Comparison of ENCODE assay signal across 1 fruit fly cellular context in the genomic region with DNA sequence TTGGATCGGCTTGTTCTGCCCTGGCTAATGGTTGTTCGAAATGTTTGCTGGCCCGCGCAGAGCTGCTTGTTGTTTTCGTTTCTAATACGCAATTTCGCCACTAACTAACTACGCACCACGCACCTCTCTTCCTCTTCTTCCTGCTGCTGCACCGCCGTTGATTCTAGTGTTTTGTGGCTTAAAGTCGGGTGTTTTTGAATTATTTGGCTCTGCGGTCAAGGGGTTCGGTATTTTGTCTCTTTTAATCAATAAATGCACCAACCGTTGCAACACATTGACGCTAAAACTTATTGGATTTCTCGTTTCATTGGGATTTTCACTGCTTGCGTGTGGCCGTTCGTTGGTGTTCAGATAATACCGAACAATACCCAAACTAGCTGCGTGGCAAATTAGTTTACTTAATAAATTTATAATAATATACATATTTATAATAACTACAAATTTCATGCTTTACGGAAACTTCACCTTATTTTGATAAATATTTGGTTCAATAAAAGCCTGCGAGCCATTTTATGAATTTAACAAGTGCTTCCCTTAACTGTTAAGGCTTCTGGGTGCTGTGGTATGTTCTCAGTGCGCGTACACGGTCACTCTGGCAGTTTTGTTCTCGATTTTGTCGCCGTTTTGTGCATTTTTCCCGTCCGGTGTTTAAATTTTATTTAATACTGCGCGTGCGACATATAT.
TF ChIP-seq lines count a peak whose summit lies in the region.

A gene (minus strand): TSS at position 351 of the 684 bp plus-strand sequence.
A gene (plus strand): TSS at position 571 of the 684 bp plus-strand sequence.

TF ChIP-seq in whole organism, embryonic, 481 proteins besides CTCF, POLR2A, EP300 and RAD21 (continued from another document):
- TF ChIP-seq vfl (GFP tag; optimal IDR thresholded peaks at IDR 0.05; lab: Kevin White, UChicago) (no peak), CG12299 (tag; optimal IDR thresholded peaks at IDR 0.05; lab: Kevin White, UChicago) (peak; percentile 23), Elba2 (GFP tag; optimal IDR thresholded peaks at IDR 0.05; lab: Kevin White, UChicago) (peak; percentile 53), Dp (GFP tag; optimal IDR thresholded peaks at IDR 0.05; lab: Kevin White, UChicago) (peak; percentile 19), CG13123 (GFP tag; optimal IDR thresholded peaks at IDR 0.05; lab: Kevin White, UChicago) (no peak), vvl (GFP tag; IDR thresholded peaks at IDR 0.05; lab: Robert Waterston, UW) (no peak), gce (GFP tag; IDR thresholded peaks at IDR 0.05; lab: Robert Waterston, UW) (no peak), caup (GFP tag; optimal IDR thresholded peaks at IDR 0.05; lab: Kevin White, UChicago; ENCODE audit: severe bottlenecking) (no peak), chm (GFP tag; IDR thresholded peaks at IDR 0.05; lab: Robert Waterston, UW) (no peak), Sox100B (GFP tag; optimal IDR thresholded peaks at IDR 0.05; lab: Kevin White, UChicago) (peak; percentile 30), sim (GFP tag; IDR thresholded peaks at IDR 0.05; lab: Robert Waterston, UW) (no peak), vnd (GFP tag; IDR thresholded peaks at IDR 0.05; lab: Robert Waterston, UW; ENCODE audit: partially characterized antibody) (no peak), CG15479 (GFP tag; optimal IDR thresholded peaks at IDR 0.05; lab: Kevin White, UChicago) (peak; percentile 32), pzg (GFP tag; optimal IDR thresholded peaks at IDR 0.05; lab: Kevin White, UChicago) (peak; percentile 52), shn (GFP tag; optimal IDR thresholded peaks at IDR 0.05; lab: Kevin White, UChicago) (no peak), kni (GFP tag; optimal IDR thresholded peaks at IDR 0.05; lab: Kevin White, UChicago) (no peak), CG10366 (GFP tag; IDR thresholded peaks at IDR 0.05; lab: Robert Waterston, UW) (no peak), ranshi (GFP tag; IDR thresholded peaks at IDR 0.05; lab: Robert Waterston, UW) (no peak), ftz-f1 (GFP tag; optimal IDR thresholded peaks at IDR 0.05; lab: Kevin White, UChicago) (no peak), psq (GFP tag; optimal IDR thresholded peaks at IDR 0.05; lab: Kevin White, UChicago) (no peak), CG13894 (tag; optimal IDR thresholded peaks at IDR 0.05; lab: Kevin White, UChicago) (no peak), CG3726 (GFP tag; IDR thresholded peaks at IDR 0.05; lab: Robert Waterston, UW) (no peak), CG7963 (GFP tag; IDR thresholded peaks at IDR 0.05; lab: Robert Waterston, UW; ENCODE audit: partially characterized antibody) (no peak), CG4730 (GFP tag; IDR thresholded peaks at IDR 0.05; lab: Robert Waterston, UW) (no peak), HmgD (GFP tag; optimal IDR thresholded peaks at IDR 0.05; lab: Kevin White, UChicago) (no peak), CG11398 (GFP tag; optimal IDR thresholded peaks at IDR 0.05; lab: Kevin White, UChicago) (no peak), Sry-δ (GFP tag; optimal IDR thresholded peaks at IDR 0.05; lab: Kevin White, UChicago) (no peak), sob (GFP tag; IDR thresholded peaks at IDR 0.05; lab: Robert Waterston, UW) (no peak), CG17568 (GFP tag; optimal IDR thresholded peaks at IDR 0.05; lab: Kevin White, UChicago) (no peak), Fer3 (tag; optimal IDR thresholded peaks at IDR 0.05; lab: Kevin White, UChicago) (peak; percentile 17), Deaf1 (tag; optimal IDR thresholded peaks at IDR 0.05; lab: Kevin White, UChicago) (no peak), CG8089 (GFP tag; optimal IDR thresholded peaks at IDR 0.05; lab: Kevin White, UChicago) (no peak), nerfin-1 (tag; optimal IDR thresholded peaks at IDR 0.05; lab: Kevin White, UChicago) (peak; percentile 2), CG11247 (GFP tag; IDR thresholded peaks at IDR 0.05; lab: Robert Waterston, UW) (no peak), MBD-R2 (GFP tag; IDR thresholded peaks at IDR 0.05; lab: Robert Waterston, UW) (peak; percentile 36; the same call in 1 of the 2 replicates), CG12769 (tag; optimal IDR thresholded peaks at IDR 0.05; lab: Kevin White, UChicago) (no peak), CG7745 (tag; optimal IDR thresholded peaks at IDR 0.05; lab: Kevin White, UChicago) (no peak), z (GFP tag; IDR thresholded peaks at IDR 0.05; lab: Robert Waterston, UW) (no peak), CG33557 (GFP tag; optimal IDR thresholded peaks at IDR 0.05; lab: Kevin White, UChicago) (peak; percentile 16), CG17802 (tag; optimal IDR thresholded peaks at IDR 0.05; lab: Kevin White, UChicago) (no peak), BtbVII (GFP tag; optimal IDR thresholded peaks at IDR 0.05; lab: Kevin White, UChicago) (peak; percentile 29), ash1 (GFP tag; optimal IDR thresholded peaks at IDR 0.05; lab: Kevin White, UChicago) (no peak), CG12659 (GFP tag; optimal IDR thresholded peaks at IDR 0.05; lab: Kevin White, UChicago) (peak; percentile 63), CG13424 (tag; optimal IDR thresholded peaks at IDR 0.05; lab: Kevin White, UChicago) (peak; percentile 18), zfh1 (GFP tag; IDR thresholded peaks at IDR 0.05; lab: Robert Waterston, UW) (0 out of 3 replicates have a peak, but pooled peaks have one; percentile 5), ATbp (GFP tag; optimal IDR thresholded peaks at IDR 0.05; lab: Kevin White, UChicago) (no peak), toy (GFP tag; IDR thresholded peaks at IDR 0.05; lab: Robert Waterston, UW) (no peak), sc (optimal IDR thresholded peaks at IDR 0.05; lab: Kevin White, UChicago) (no peak), sc (GFP tag; optimal IDR thresholded peaks at IDR 0.05; lab: Kevin White, UChicago) (no peak), tgo (GFP tag; IDR thresholded peaks at IDR 0.05; lab: Robert Waterston, UW) (no peak), TFAM (GFP tag; optimal IDR thresholded peaks at IDR 0.05; lab: Kevin White, UChicago) (no peak), crol (GFP tag; IDR thresholded peaks at IDR 0.05; lab: Robert Waterston, UW) (no peak), fd102C (GFP tag; optimal IDR thresholded peaks at IDR 0.05; lab: Kevin White, UChicago) (no peak), Blimp-1 (GFP tag; optimal IDR thresholded peaks at IDR 0.05; lab: Kevin White, UChicago) (no peak), gro (GFP tag; optimal IDR thresholded peaks at IDR 0.05; lab: Kevin White, UChicago) (no peak), phol (tag; optimal IDR thresholded peaks at IDR 0.05; lab: Kevin White, UChicago) (peak; percentile 50), oc (tag; optimal IDR thresholded peaks at IDR 0.05; lab: Kevin White, UChicago) (no peak), wor (GFP tag; IDR thresholded peaks at IDR 0.05; lab: Robert Waterston, UW) (no peak), CG15601 (tag; optimal IDR thresholded peaks at IDR 0.05; lab: Kevin White, UChicago) (peak; percentile 51), CG16813 (GFP tag; IDR thresholded peaks at IDR 0.05; lab: Robert Waterston, UW; ENCODE audit: partially characterized antibody) (peak; percentile 21; the same call in 1 of the 3 replicates), wdn (GFP tag; IDR thresholded peaks at IDR 0.05; lab: Robert Waterston, UW) (no peak), dysf (GFP tag; IDR thresholded peaks at IDR 0.05; lab: Robert Waterston, UW) (no peak), sima (GFP tag; optimal IDR thresholded peaks at IDR 0.05; lab: Kevin White, UChicago) (no peak), CG14014 (GFP tag; IDR thresholded peaks at IDR 0.05; lab: Robert Waterston, UW) (no peak), dmrt11E (tag; optimal IDR thresholded peaks at IDR 0.05; lab: Kevin White, UChicago) (peak; percentile 22), CG32532 (GFP tag; IDR thresholded peaks at IDR 0.05; lab: Robert Waterston, UW) (no peak), CG8290 (GFP tag; optimal IDR thresholded peaks at IDR 0.05; lab: Kevin White, UChicago) (no peak), CG8290 (tag; optimal IDR thresholded peaks at IDR 0.05; lab: Kevin White, UChicago) (no peak), pum (GFP tag; optimal IDR thresholded peaks at IDR 0.05; lab: Kevin White, UChicago) (no peak), CG12744 (GFP tag; optimal IDR thresholded peaks at IDR 0.05; lab: Kevin White, UChicago) (no peak), CG17912 (GFP tag; optimal IDR thresholded peaks at IDR 0.05; lab: Kevin White, UChicago) (no peak), NK7.1 (GFP tag; optimal IDR thresholded peaks at IDR 0.05; lab: Kevin White, UChicago) (no peak), zen (tag; optimal IDR thresholded peaks at IDR 0.05; lab: Kevin White, UChicago) (peak; percentile 13), Vsx1 (GFP tag; optimal IDR thresholded peaks at IDR 0.05; lab: Kevin White, UChicago) (peak; percentile 25), Dref (GFP tag; IDR thresholded peaks at IDR 0.05; lab: Robert Waterston, UW) (no peak), Eip74EF (GFP tag; optimal IDR thresholded peaks at IDR 0.05; lab: Kevin White, UChicago) (no peak), sd (tag; optimal IDR thresholded peaks at IDR 0.05; lab: Kevin White, UChicago) (no peak), Sin3A (optimal IDR thresholded peaks at IDR 0.05; lab: Kevin White, UChicago) (peak; percentile 45), Ets65A (GFP tag; lab: Kevin White, UChicago) (no peak), C15 (GFP tag; IDR thresholded peaks at IDR 0.05; lab: Robert Waterston, UW) (no peak), chn (GFP tag; optimal IDR thresholded peaks at IDR 0.05; lab: Kevin White, UChicago) (no peak), disco-r (GFP tag; optimal IDR thresholded peaks at IDR 0.05; lab: Kevin White, UChicago) (no peak), CG7928 (GFP tag; optimal IDR thresholded peaks at IDR 0.05; lab: Kevin White, UChicago) (peak; percentile 40), CG18764 (GFP tag; optimal IDR thresholded peaks at IDR 0.05; lab: Kevin White, UChicago) (no peak), CG43689 (GFP tag; IDR thresholded peaks at IDR 0.05; lab: Robert Waterston, UW) (no peak), CG10462 (GFP tag; optimal IDR thresholded peaks at IDR 0.05; lab: Kevin White, UChicago) (no peak), pho (GFP tag; optimal IDR thresholded peaks at IDR 0.05; lab: Kevin White, UChicago) (no peak), CG10979 (tag; optimal IDR thresholded peaks at IDR 0.05; lab: Kevin White, UChicago) (no peak), abd-A (tag; optimal IDR thresholded peaks at IDR 0.05; lab: Kevin White, UChicago) (no peak), Optix (GFP tag; IDR thresholded peaks at IDR 0.05; lab: Robert Waterston, UW) (no peak), stc (GFP tag; IDR thresholded peaks at IDR 0.05; lab: Robert Waterston, UW) (no peak), CG8359 (GFP tag; optimal IDR thresholded peaks at IDR 0.05; lab: Kevin White, UChicago; ENCODE audit: borderline replicate concordance) (no peak), NC2β (GFP tag; optimal IDR thresholded peaks at IDR 0.05; lab: Kevin White, UChicago) (no peak), CG11085 (GFP tag; IDR thresholded peaks at IDR 0.05; lab: Robert Waterston, UW) (no peak), CG11696 (GFP tag; IDR thresholded peaks at IDR 0.05; lab: Robert Waterston, UW) (no peak), tup (GFP tag; optimal IDR thresholded peaks at IDR 0.05; lab: Kevin White, UChicago) (no peak), hb (GFP tag; IDR thresholded peaks at IDR 0.05; lab: Robert Waterston, UW; ENCODE audit: partially characterized antibody) (no peak), CG10147 (GFP tag; optimal IDR thresholded peaks at IDR 0.05; lab: Kevin White, UChicago) (peak; percentile 46), D19A (tag; optimal IDR thresholded peaks at IDR 0.05; lab: Kevin White, UChicago) (peak; percentile 41), row (GFP tag; IDR thresholded peaks at IDR 0.05; lab: Robert Waterston, UW) (peak; percentile 78), Ptx1 (GFP tag; IDR thresholded peaks at IDR 0.05; lab: Robert Waterston, UW) (no peak), CG6689 (GFP tag; IDR thresholded peaks at IDR 0.05; lab: Robert Waterston, UW) (no peak), inv (GFP tag; IDR thresholded peaks at IDR 0.05; lab: Robert Waterston, UW; ENCODE audit: partially characterized antibody) (no peak), usp (GFP tag; optimal IDR thresholded peaks at IDR 0.05; lab: Kevin White, UChicago) (no peak), bowl (GFP tag; IDR thresholded peaks at IDR 0.05; lab: Robert Waterston, UW) (no peak), Spps (tag; optimal IDR thresholded peaks at IDR 0.05; lab: Kevin White, UChicago) (peak; percentile 2), aop (GFP tag; IDR thresholded peaks at IDR 0.05; lab: Robert Waterston, UW) (no peak), Hr3 (GFP tag; optimal IDR thresholded peaks at IDR 0.05; lab: Kevin White, UChicago) (no peak), CG14710 (tag; optimal IDR thresholded peaks at IDR 0.05; lab: Kevin White, UChicago) (peak; percentile 78), nom (GFP tag; optimal IDR thresholded peaks at IDR 0.05; lab: Kevin White, UChicago) (no peak), CG1233 (GFP tag; optimal IDR thresholded peaks at IDR 0.05; lab: Kevin White, UChicago) (no peak)
